Worm (Caenorhabditis elegans) whole organism, late embryonic: ENCODE data around the gene osg-1.

Experiments used
- ceh-48 ChIP-seq: sonication (generic microtip); optimal IDR thresholded peaks from 2 replicates; lab custom pipeline; 2016; ENCODE audit warnings: missing genetic modification characterization, inconsistent platforms, missing compliant biosample characterization
- elt-4 ChIP-seq: sonication (generic microtip); optimal IDR thresholded peaks from 2 replicates; lab custom pipeline; 2016; ENCODE audit warnings: missing genetic modification characterization, missing compliant biosample characterization
- fkh-6 ChIP-seq: sonication (generic microtip); optimal IDR thresholded peaks from 2 replicates; lab custom pipeline; 2016; ENCODE audit warnings: missing genetic modification characterization, missing compliant biosample characterization
- lim-6 ChIP-seq: sonication (generic microtip); optimal IDR thresholded peaks from 2 replicates; lab custom pipeline; 2016; ENCODE audit warnings: missing genetic modification characterization, missing compliant biosample characterization
- pag-3 ChIP-seq: sonication (generic microtip); optimal IDR thresholded peaks from 2 replicates; lab custom pipeline; 2016; ENCODE audit warnings: missing compliant biosample characterization, missing genetic modification characterization, borderline replicate concordance
- pat-9 ChIP-seq: fragments of 200-800 bp; sonication (Bioruptor generic); optimal IDR thresholded peaks from 2 replicates; lab custom pipeline; 2018; ENCODE audit warnings: mild to moderate bottlenecking, missing genetic modification characterization, moderate library complexity, missing compliant biosample characterization
- pha-4 ChIP-seq: fragments of 150-350 bp; optimal IDR thresholded peaks from 2 replicates; lab custom pipeline; 2018; ENCODE audit warnings: missing biosample characterization, missing genetic modification reagents, missing genetic modification characterization
- pros-1 ChIP-seq: fragments of 150-350 bp; optimal IDR thresholded peaks from 2 replicates; lab custom pipeline; 2014; ENCODE audit warnings: missing biosample characterization, missing genetic modification reagents, missing genetic modification characterization
- unc-3 ChIP-seq, 2 experiments: fragments of 200-800 bp in 1 of 2; sonication (Bioruptor generic) in 1 of 2; sonication (generic microtip) in 1 of 2; conservative IDR thresholded peaks in 1 of 2; optimal IDR thresholded peaks in 1 of 2; 2 replicates each; pipeline versions ENCODE4 v1.3.6 to Lab custom; 2016 to 2022; ENCODE audit warnings: missing compliant biosample characterization in 2 of 2, missing genetic modification characterization in 2 of 2, missing genetic modification reagents in 1 of 2

DNA sequence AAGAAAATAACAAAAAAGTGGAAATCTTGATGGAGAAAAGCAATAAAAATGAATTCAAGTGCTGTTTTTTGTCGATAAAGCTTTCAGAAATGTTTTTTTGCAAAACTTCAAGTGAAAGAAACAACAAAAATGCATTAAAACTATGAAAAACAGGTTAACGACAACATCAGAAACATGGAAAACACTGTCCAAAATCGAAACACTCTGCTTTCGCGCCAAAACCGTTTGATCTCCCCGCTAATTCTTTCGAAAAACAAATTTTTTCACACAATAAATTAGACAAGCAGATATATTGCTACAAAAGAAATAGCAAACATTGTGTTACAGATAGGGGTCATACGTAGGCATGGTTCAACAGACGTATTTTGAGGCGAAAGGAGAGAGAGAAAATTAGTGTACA is 54.4 kb downstream of the osg-1 start:
- TF ChIP-seq pat-9 (tag; lab: Kevin White, UChicago): no peak
- no peak for TF ChIP-seq elt-4
- no peak for TF ChIP-seq pros-1 (tag; lab: Kevin White, UChicago)
- no peak for TF ChIP-seq pha-4 (tag; lab: Kevin White, UChicago)
- no peak for TF ChIP-seq ceh-48 (tag; lab: Kevin White, UChicago)
- no peak for TF ChIP-seq pag-3 (tag; lab: Kevin White, UChicago)
- TF ChIP-seq unc-3 (GFP tag; conservative IDR thresholded peaks at IDR 0.05; lab: Robert Waterston, UW): no peak
- TF ChIP-seq unc-3 (tag; optimal IDR thresholded peaks at IDR 0.05; lab: Kevin White, UChicago): no peak
- TF ChIP-seq lim-6: no peak
- TF ChIP-seq fkh-6 (tag; lab: Kevin White, UChicago): no peak
